Fruit fly (Drosophila melanogaster): Measurements from ENCODE around the gene Dlip1.

Gene Dlip1

DNA sequence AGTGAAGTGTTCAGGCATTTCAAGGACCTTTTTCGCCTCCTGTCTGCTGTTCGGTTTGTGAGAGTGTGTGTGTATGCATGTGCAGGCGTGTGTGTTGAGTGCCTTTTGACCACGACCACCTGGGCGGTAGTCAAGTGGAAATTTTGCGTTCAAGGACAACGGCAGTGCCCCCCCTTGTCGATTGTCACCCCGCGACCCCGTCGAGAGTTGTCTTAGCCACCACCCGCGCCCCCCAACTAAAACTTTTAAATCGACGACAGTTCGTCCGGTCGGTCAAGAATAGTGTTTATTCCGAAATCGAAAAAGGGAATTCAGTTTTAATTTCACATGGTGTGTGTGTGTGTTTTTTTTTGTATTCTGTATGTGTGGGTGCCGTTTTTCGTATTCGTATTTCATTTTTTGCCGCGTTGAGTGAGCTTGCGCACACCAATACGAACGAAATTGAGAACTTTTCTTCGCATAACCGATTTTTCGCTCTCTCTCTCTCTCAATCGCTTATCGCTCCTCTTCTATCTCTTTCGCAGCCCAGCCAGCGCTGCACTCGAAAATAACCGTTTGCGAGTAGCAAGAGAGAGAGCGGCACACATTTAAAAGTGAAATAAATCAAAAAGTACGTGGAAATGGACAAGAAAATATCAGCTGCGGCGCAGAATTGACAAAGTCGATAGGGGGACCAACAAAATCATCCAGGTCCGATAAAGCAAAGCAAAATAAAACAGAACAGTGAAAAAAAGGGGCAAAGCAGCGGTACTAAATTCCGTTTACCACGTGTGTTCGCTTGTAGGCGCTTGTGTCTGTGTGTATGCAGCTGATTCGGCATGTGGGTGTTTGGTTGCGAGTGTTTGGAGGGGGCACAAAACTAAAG lies 5.5 kb downstream of the Dlip1 start:
- TF ChIP-seq CG16779 (tag; optimal IDR thresholded peaks at IDR 0.05): peak; percentile 37
- peak; percentile 41 for TF ChIP-seq CG9139 (GFP tag; optimal IDR thresholded peaks at IDR 0.05)
- peak; percentile 69 for TF ChIP-seq eg (GFP tag; IDR thresholded peaks at IDR 0.05)
- TF ChIP-seq CG15336 (GFP tag; IDR thresholded peaks at IDR 0.05): peak; percentile 32; the same call in 1 of the 2 replicates
- no peak for TF ChIP-seq CG32006 (GFP tag; optimal IDR thresholded peaks at IDR 0.05)
- no peak for TF ChIP-seq Hr4 (GFP tag; optimal IDR thresholded peaks at IDR 0.05)
- TF ChIP-seq cyc (GFP tag; optimal IDR thresholded peaks at IDR 0.05): no peak
- peak; percentile 21 for TF ChIP-seq Ets96B (tag; optimal IDR thresholded peaks at IDR 0.05)
- TF ChIP-seq Eip78C (GFP tag): peak; percentile 74
- no peak for TF ChIP-seq Ets21C (GFP tag; optimal IDR thresholded peaks at IDR 0.05)
- peak; percentile 10 for TF ChIP-seq fd59A (GFP tag; optimal IDR thresholded peaks at IDR 0.05)
- TF ChIP-seq achi (GFP tag; optimal IDR thresholded peaks at IDR 0.05): no peak
- peak; percentile 29 for TF ChIP-seq Blimp-1 (GFP tag; optimal IDR thresholded peaks at IDR 0.05)
- TF ChIP-seq fkh (GFP tag; optimal IDR thresholded peaks at IDR 0.05): no peak
- peak; percentile 64 for TF ChIP-seq CG6276 (GFP tag; optimal IDR thresholded peaks at IDR 0.05)
- peak; percentile 19 for TF ChIP-seq CG6808 (GFP tag; optimal IDR thresholded peaks at IDR 0.05)
- TF ChIP-seq CG6854 (GFP tag; optimal IDR thresholded peaks at IDR 0.05): peak; percentile 20
- no peak for TF ChIP-seq svp (GFP tag)
- no peak for TF ChIP-seq CG11762 (GFP tag; optimal IDR thresholded peaks at IDR 0.05; ENCODE audit: insufficient read depth)
- peak; percentile 45 to 56 for TF ChIP-seq ss (GFP tag; optimal IDR thresholded peaks at IDR 0.05)
- TF ChIP-seq net (GFP tag; optimal IDR thresholded peaks at IDR 0.05): peak; percentile 35
- TF ChIP-seq esn (GFP tag; optimal IDR thresholded peaks at IDR 0.05): no peak
- TF ChIP-seq Lpt (GFP tag; optimal IDR thresholded peaks at IDR 0.05): no peak
- TF ChIP-seq dsx (GFP tag; optimal IDR thresholded peaks at IDR 0.05; ENCODE audit: poor library complexity, severe bottlenecking): peak; percentile 16
- peak in 1 of 2 experiments; percentile 38 for TF ChIP-seq salr (GFP tag; optimal IDR thresholded peaks at IDR 0.05)
- TF ChIP-seq CG6163 (GFP tag; IDR thresholded peaks at IDR 0.05): peak; percentile 68
- TF ChIP-seq CG8119 (GFP tag; IDR thresholded peaks at IDR 0.05): no peak

- TF ChIP-seq eg (GFP tag; IDR thresholded peaks at IDR 0.05) (peak; percentile 8; the same call in 1 of the 3 replicates), dsx (GFP tag; optimal IDR thresholded peaks at IDR 0.05; ENCODE audit: poor library complexity, severe bottlenecking) (no peak), CG11294 (GFP tag; IDR thresholded peaks at IDR 0.05) (no peak), CG15336 (GFP tag; IDR thresholded peaks at IDR 0.05) (no peak)
Observed at dm6 chrX:9164510-9165506, 6.4 kb downstream of the Dlip1 start.

DNA sequence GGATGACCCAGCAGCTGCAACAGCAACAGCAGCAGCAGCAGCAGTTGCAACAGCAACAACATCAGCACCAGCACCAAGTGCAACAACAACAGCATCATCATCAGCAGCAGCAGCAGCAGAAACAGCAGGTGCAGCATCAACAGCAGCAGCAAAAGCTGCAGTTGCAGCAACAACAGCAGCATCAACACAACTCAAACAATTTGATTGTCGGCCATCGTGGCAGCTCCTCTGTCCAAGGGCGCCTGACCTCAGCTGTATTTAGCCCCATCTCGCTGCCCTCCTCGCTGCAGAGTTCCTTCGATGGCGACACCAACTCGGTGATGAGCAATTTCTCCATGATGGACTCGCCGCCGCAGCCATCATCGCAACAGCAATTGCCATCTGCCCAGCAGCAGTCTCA lies 9.9 kb downstream of the Dlip1 start:
- TF ChIP-seq esn (GFP tag; optimal IDR thresholded peaks at IDR 0.05) (no peak), Hr38 (GFP tag; optimal IDR thresholded peaks at IDR 0.05) (no peak), fd85E (GFP tag; optimal IDR thresholded peaks at IDR 0.05) (no peak), pdm3 (GFP tag; optimal IDR thresholded peaks at IDR 0.05) (no peak), achi (GFP tag; optimal IDR thresholded peaks at IDR 0.05) (no peak), Hr39 (GFP tag; optimal IDR thresholded peaks at IDR 0.05) (no peak), Ets96B (tag; optimal IDR thresholded peaks at IDR 0.05) (no peak), CG6854 (GFP tag; optimal IDR thresholded peaks at IDR 0.05) (no peak), fd59A (GFP tag; optimal IDR thresholded peaks at IDR 0.05) (no peak), CG6792 (GFP tag; optimal IDR thresholded peaks at IDR 0.05) (no peak), CG34406 (GFP tag; optimal IDR thresholded peaks at IDR 0.05) (no peak), CG10669 (GFP tag; optimal IDR thresholded peaks at IDR 0.05) (no peak), CG4318 (GFP tag; optimal IDR thresholded peaks at IDR 0.05) (no peak), Ets21C (GFP tag; optimal IDR thresholded peaks at IDR 0.05) (no peak), Hr4 (GFP tag; optimal IDR thresholded peaks at IDR 0.05) (no peak), CG11762 (GFP tag; optimal IDR thresholded peaks at IDR 0.05; ENCODE audit: insufficient read depth) (no peak)
